Worm (Caenorhabditis elegans): ENCODE measurements around the gene gst-13.

gst-13 gene

DNA sequence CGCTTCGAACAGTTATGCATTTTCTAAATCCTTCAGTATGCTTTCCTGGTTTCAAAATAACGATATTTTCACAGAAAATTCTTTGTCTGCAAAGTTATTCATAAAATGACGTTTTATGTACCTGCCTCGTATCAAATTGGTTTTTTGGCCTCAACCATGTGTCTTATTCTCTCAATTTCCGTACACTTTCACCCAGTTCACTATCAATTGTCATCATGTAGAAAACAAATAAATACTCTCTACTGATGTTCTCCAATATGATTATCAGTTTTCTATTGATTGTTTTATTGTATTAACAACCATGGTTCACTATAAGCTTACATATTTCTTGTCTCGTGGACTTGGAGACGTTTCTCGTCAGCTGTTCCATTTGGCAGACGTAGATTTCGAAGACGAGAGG is at the start of gene gst-13:
TSS of gene gst-13 (plus strand) at position 218 of the 400 bp plus-strand sequence.
- TF ChIP-seq med-1 (GFP tag; optimal IDR thresholded peaks at IDR 0.05; ENCODE audit: insufficient read depth) (no peak), cog-1 (tag; optimal IDR thresholded peaks at IDR 0.05) (no peak), ztf-29 (GFP tag; IDR thresholded peaks at IDR 0.05) (no peak), klf-2 (GFP tag; conservative IDR thresholded peaks at IDR 0.05) (no peak), ref-1 (GFP tag; conservative IDR thresholded peaks at IDR 0.05) (no peak), flt-1 (GFP tag; IDR thresholded peaks at IDR 0.05) (no peak), ztf-23 (GFP tag; IDR thresholded peaks at IDR 0.05) (no peak), tab-1 (GFP tag; IDR thresholded peaks at IDR 0.05) (no peak), T22C8.4 (GFP tag; IDR thresholded peaks at IDR 0.05) (no peak)

ce11 chrII:9185915-9186314 is 45.3 kb upstream of the gst-13 start:
- TF ChIP-seq ref-1 (GFP tag; conservative IDR thresholded peaks at IDR 0.05) (no peak), flt-1 (GFP tag; IDR thresholded peaks at IDR 0.05) (no peak), ztf-23 (GFP tag; IDR thresholded peaks at IDR 0.05) (no peak), med-1 (GFP tag; optimal IDR thresholded peaks at IDR 0.05; ENCODE audit: insufficient read depth) (no peak)

DNA sequence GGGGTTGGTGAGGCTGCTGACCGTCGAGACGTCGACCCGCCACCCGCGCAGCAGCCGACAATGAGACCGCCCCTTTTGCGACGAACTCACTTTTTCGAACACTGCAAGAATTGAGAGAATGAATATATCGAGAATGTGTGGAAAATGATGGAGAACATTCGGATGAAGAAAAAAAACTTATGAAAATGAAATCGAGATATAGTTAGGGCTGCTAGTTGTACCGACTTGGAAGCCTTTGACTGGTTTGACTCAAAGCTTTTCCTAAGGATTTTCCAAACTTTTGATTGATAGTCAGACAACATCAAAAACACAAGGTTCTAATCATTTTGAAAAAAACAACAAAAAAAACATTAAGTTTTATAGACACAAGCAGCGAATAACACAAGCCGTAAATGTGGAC is 42.9 kb upstream of the gst-13 start, which contains the start of gene sym-2:
TSS of gene sym-2 (minus strand) at position 101 of the 400 bp plus-strand sequence.
- TF ChIP-seq cog-1 (tag; optimal IDR thresholded peaks at IDR 0.05): no peak
- TF ChIP-seq flt-1 (GFP tag; IDR thresholded peaks at IDR 0.05): no peak
- no peak for TF ChIP-seq tab-1 (GFP tag; IDR thresholded peaks at IDR 0.05)
- TF ChIP-seq T22C8.4 (GFP tag; IDR thresholded peaks at IDR 0.05): no peak
- no peak for TF ChIP-seq ref-1 (GFP tag; conservative IDR thresholded peaks at IDR 0.05)
- TF ChIP-seq ztf-23 (GFP tag; IDR thresholded peaks at IDR 0.05): no peak
- TF ChIP-seq klf-2 (GFP tag; conservative IDR thresholded peaks at IDR 0.05): no peak
- no peak for TF ChIP-seq med-1 (GFP tag; optimal IDR thresholded peaks at IDR 0.05; ENCODE audit: insufficient read depth)
- no peak for TF ChIP-seq ztf-29 (GFP tag; IDR thresholded peaks at IDR 0.05)

- TF ChIP-seq flt-1 (GFP tag; IDR thresholded peaks at IDR 0.05) (no peak), cog-1 (tag; optimal IDR thresholded peaks at IDR 0.05) (no peak), tab-1 (GFP tag; IDR thresholded peaks at IDR 0.05) (no peak), med-1 (GFP tag; optimal IDR thresholded peaks at IDR 0.05; ENCODE audit: insufficient read depth) (no peak), klf-2 (GFP tag; conservative IDR thresholded peaks at IDR 0.05) (no peak), ref-1 (GFP tag; conservative IDR thresholded peaks at IDR 0.05) (no peak), ztf-23 (GFP tag; IDR thresholded peaks at IDR 0.05) (no peak), ztf-29 (GFP tag; IDR thresholded peaks at IDR 0.05) (no peak), T22C8.4 (GFP tag; IDR thresholded peaks at IDR 0.05) (no peak)
Observed at ce11 chrII:9189648-9190047, 41.6 kb upstream of the gst-13 start.

- TF ChIP-seq cog-1 (tag; optimal IDR thresholded peaks at IDR 0.05): no peak
- TF ChIP-seq klf-2 (GFP tag; conservative IDR thresholded peaks at IDR 0.05): no peak
- TF ChIP-seq med-1 (GFP tag; optimal IDR thresholded peaks at IDR 0.05; ENCODE audit: insufficient read depth): no peak
- no peak for TF ChIP-seq T22C8.4 (GFP tag; IDR thresholded peaks at IDR 0.05)
- no peak for TF ChIP-seq ref-1 (GFP tag; conservative IDR thresholded peaks at IDR 0.05)
- no peak for TF ChIP-seq tab-1 (GFP tag; IDR thresholded peaks at IDR 0.05)
- no peak for TF ChIP-seq flt-1 (GFP tag; IDR thresholded peaks at IDR 0.05)
- TF ChIP-seq ztf-23 (GFP tag; IDR thresholded peaks at IDR 0.05): no peak
- no peak for TF ChIP-seq ztf-29 (GFP tag; IDR thresholded peaks at IDR 0.05)
Observed at ce11 chrII:9190513-9191099, 40.7 kb upstream of the gst-13 start.

- TF ChIP-seq ztf-29 (GFP tag; IDR thresholded peaks at IDR 0.05): no peak
- TF ChIP-seq flt-1 (GFP tag; IDR thresholded peaks at IDR 0.05): no peak
- no peak for TF ChIP-seq klf-2 (GFP tag; conservative IDR thresholded peaks at IDR 0.05)
- TF ChIP-seq T22C8.4 (GFP tag; IDR thresholded peaks at IDR 0.05): no peak
Observed at ce11 chrII:9194195-9194594, 37.1 kb upstream of the gst-13 start, which contains the start of gene twk-4. TSS of gene twk-4 (minus strand) at chrII:9194295.

ce11 chrII:9196325-9196724 is 34.9 kb upstream of the gst-13 start:
- TF ChIP-seq T22C8.4 (GFP tag; IDR thresholded peaks at IDR 0.05) (no peak), med-1 (GFP tag; optimal IDR thresholded peaks at IDR 0.05; ENCODE audit: insufficient read depth) (no peak), tab-1 (GFP tag; IDR thresholded peaks at IDR 0.05) (no peak), ref-1 (GFP tag; conservative IDR thresholded peaks at IDR 0.05) (no peak), ztf-23 (GFP tag; IDR thresholded peaks at IDR 0.05) (no peak), cog-1 (tag; optimal IDR thresholded peaks at IDR 0.05) (no peak), ztf-29 (GFP tag; IDR thresholded peaks at IDR 0.05) (no peak), flt-1 (GFP tag; IDR thresholded peaks at IDR 0.05) (no peak), klf-2 (GFP tag; conservative IDR thresholded peaks at IDR 0.05) (no peak)

- TF ChIP-seq tab-1 (GFP tag; IDR thresholded peaks at IDR 0.05) (no peak), T22C8.4 (GFP tag; IDR thresholded peaks at IDR 0.05) (no peak), cog-1 (tag; optimal IDR thresholded peaks at IDR 0.05) (no peak), flt-1 (GFP tag; IDR thresholded peaks at IDR 0.05) (no peak), ztf-23 (GFP tag; IDR thresholded peaks at IDR 0.05) (no peak), ztf-29 (GFP tag; IDR thresholded peaks at IDR 0.05) (no peak), klf-2 (GFP tag; conservative IDR thresholded peaks at IDR 0.05) (no peak), med-1 (GFP tag; optimal IDR thresholded peaks at IDR 0.05; ENCODE audit: insufficient read depth) (no peak), ref-1 (GFP tag; conservative IDR thresholded peaks at IDR 0.05) (no peak)
Observed at ce11 chrII:9197212-9197611, 34.0 kb upstream of the gst-13 start, which contains the start of gene let-23. TSS of gene let-23 (plus strand) at chrII:9197512.

DNA sequence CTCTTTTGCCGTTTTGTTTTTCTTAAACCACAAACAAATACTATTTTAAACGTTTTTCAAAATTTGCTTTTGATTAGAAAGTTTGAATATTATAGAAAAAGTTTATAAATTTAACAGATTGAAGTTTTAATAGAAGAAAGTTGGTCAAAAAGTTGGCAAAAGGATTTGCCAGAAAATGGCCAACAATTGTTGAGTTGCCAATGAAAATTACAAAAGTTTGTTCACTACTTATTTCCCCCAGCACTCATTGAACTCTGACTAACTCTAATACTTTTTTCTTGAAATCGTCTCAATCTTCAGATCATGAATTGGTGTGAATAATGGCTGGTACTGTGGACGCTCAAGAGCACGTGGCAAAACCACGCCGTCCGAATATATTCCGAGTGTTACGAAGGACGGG is 21.2 kb upstream of the gst-13 start, which contains the start of gene ZK1067.4:
TSS of gene ZK1067.4 (plus strand) at position 301 of the 400 bp plus-strand sequence.
- TF ChIP-seq ztf-29 (GFP tag; IDR thresholded peaks at IDR 0.05): no peak
- TF ChIP-seq ztf-23 (GFP tag; IDR thresholded peaks at IDR 0.05): no peak
- no peak for TF ChIP-seq cog-1 (tag; optimal IDR thresholded peaks at IDR 0.05)
- TF ChIP-seq flt-1 (GFP tag; IDR thresholded peaks at IDR 0.05): no peak
- no peak for TF ChIP-seq ref-1 (GFP tag; conservative IDR thresholded peaks at IDR 0.05)

- TF ChIP-seq ztf-29 (GFP tag; IDR thresholded peaks at IDR 0.05): no peak
Observed at ce11 chrII:9211684-9212083, 19.6 kb upstream of the gst-13 start.

Measured in whole organism, midembryonic.